Worm (Caenorhabditis elegans) whole organism, L4 larva: ENCODE measurements around the gene arrd-16.
A peak's percentile ranks its signal among the peaks of the same experiment; 100 is the strongest.

Experiments
- F44E2.7 ChIP-seq: fragments of 200-800 bp; sonication (Bioruptor generic); IDR thresholded peaks from 2 replicates; pipeline ENCODE4 v2.1.2; 2022; ENCODE audit warnings: missing genetic modification characterization, missing compliant biosample characterization
- R02D3.7 ChIP-seq: fragments of 150-350 bp; sonication (generic microtip); optimal IDR thresholded peaks from 3 replicates; lab custom pipeline; 2014; ENCODE audit warnings: missing biosample characterization, missing genetic modification characterization
- T20F7.1 ChIP-seq: fragments of 200-800 bp; sonication (Bioruptor generic); optimal IDR thresholded peaks from 2 replicates; lab custom pipeline; 2018; ENCODE audit warnings: mild to moderate bottlenecking, missing genetic modification characterization, missing compliant biosample characterization
- Y75B8A.6 ChIP-seq: fragments of 200-800 bp; sonication (Bioruptor generic); IDR thresholded peaks from 2 replicates; pipeline ENCODE4 v1.3.6; 2022; ENCODE audit warnings: missing genetic modification reagents, missing genetic modification characterization, missing compliant biosample characterization
- aha-1 ChIP-seq: fragments of 150-350 bp; peaks from one replicate; lab custom pipeline; 2014; ENCODE audit warnings: missing biosample characterization, missing genetic modification characterization
- ceh-32 ChIP-seq: sonication (generic microtip); optimal IDR thresholded peaks from 2 replicates; lab custom pipeline; 2016; ENCODE audit warnings: mild to moderate bottlenecking, missing genetic modification characterization, missing compliant biosample characterization; ENCODE audit not compliant: poor library complexity
- ces-1 ChIP-seq: fragments of 150-350 bp; sonication (generic microtip); optimal IDR thresholded peaks from 4 replicates; lab custom pipeline; 2014; ENCODE audit warnings: missing biosample characterization, missing genetic modification reagents, missing genetic modification characterization
- ctbp-1 ChIP-seq: fragments of 200-800 bp; sonication (Bioruptor generic); IDR thresholded peaks from 2 replicates; pipeline ENCODE4 v1.3.6; 2022; ENCODE audit warnings: missing genetic modification reagents, missing genetic modification characterization, missing compliant biosample characterization
- daf-12 ChIP-seq: fragments of 150-350 bp; optimal IDR thresholded peaks from 2 replicates; lab custom pipeline; 2014; ENCODE audit warnings: missing biosample characterization, missing genetic modification reagents, missing genetic modification characterization
- daf-16 ChIP-seq, 3 experiments: sonication (generic microtip); optimal IDR thresholded peaks; 2 replicates each; lab custom pipeline; 2016 to 2017; ENCODE audit warnings: missing genetic modification characterization in 3 of 3, missing genetic modification reagents in 3 of 3, mild to moderate bottlenecking in 2 of 3, missing compliant biosample characterization in 2 of 3, missing biosample characterization in 1 of 3, moderate library complexity in 1 of 3
- daf-19 ChIP-seq: fragments of 200-800 bp; sonication (Bioruptor generic); conservative IDR thresholded peaks from 2 replicates; pipeline ENCODE4 v1.3.6; 2022; ENCODE audit warnings: missing genetic modification characterization, missing compliant biosample characterization
- dmd-9 ChIP-seq: fragments of 200-800 bp; sonication (Bioruptor generic); IDR thresholded peaks from 2 replicates; pipeline ENCODE4 v1.3.6; 2022; ENCODE audit warnings: missing genetic modification reagents, missing genetic modification characterization, missing compliant biosample characterization
- duxl-1 ChIP-seq: sonication (generic microtip); optimal IDR thresholded peaks from 2 replicates; lab custom pipeline; 2016; ENCODE audit warnings: mild to moderate bottlenecking, missing genetic modification characterization, moderate library complexity, missing compliant biosample characterization; ENCODE audit not compliant: poor library complexity
- dve-1 ChIP-seq: sonication (generic microtip); optimal IDR thresholded peaks from 2 replicates; lab custom pipeline; 2017; ENCODE audit warnings: antibody characterized with exemption, mild to moderate bottlenecking, missing genetic modification characterization, missing compliant biosample characterization; ENCODE audit not compliant: insufficient read depth
- fkh-10 ChIP-seq: fragments of 150-350 bp; optimal IDR thresholded peaks from 2 replicates; lab custom pipeline; 2014; ENCODE audit warnings: missing biosample characterization, missing genetic modification reagents, missing genetic modification characterization
- jun-1 ChIP-seq: fragments of 150-350 bp; optimal IDR thresholded peaks from 2 replicates; lab custom pipeline; 2014; ENCODE audit warnings: missing biosample characterization, missing genetic modification reagents, missing genetic modification characterization
- lin-13 ChIP-seq: fragments of 150-350 bp; optimal IDR thresholded peaks from 2 replicates; lab custom pipeline; 2014; ENCODE audit warnings: missing biosample characterization, missing genetic modification reagents, missing genetic modification characterization
- lsy-2 ChIP-seq, 2 experiments: fragments of 150-350 bp in 1 of 2; sonication (generic microtip) in 1 of 2; optimal IDR thresholded peaks; 2 replicates each; lab custom pipeline; 2014 to 2017; ENCODE audit warnings: missing biosample characterization in 2 of 2, missing genetic modification characterization in 2 of 2
- madf-9 ChIP-seq: fragments of 200-800 bp; sonication (Bioruptor generic); conservative IDR thresholded peaks from 2 replicates; pipeline ENCODE4 v1.3.6; 2022; ENCODE audit warnings: missing genetic modification reagents, missing genetic modification characterization, missing compliant biosample characterization
- mes-2 ChIP-seq: sonication (generic microtip); optimal IDR thresholded peaks from 2 replicates; lab custom pipeline; 2016; ENCODE audit warnings: missing genotype, mild to moderate bottlenecking, missing genetic modification characterization, missing compliant biosample characterization; ENCODE audit not compliant: poor library complexity, severe bottlenecking
- nhr-111 ChIP-seq: fragments of 200-800 bp; sonication (Bioruptor generic); optimal IDR thresholded peaks from 2 replicates; lab custom pipeline; 2018; ENCODE audit warnings: mild to moderate bottlenecking, missing genetic modification characterization, missing compliant biosample characterization
- nhr-48 ChIP-seq: sonication (generic microtip); optimal IDR thresholded peaks from 2 replicates; lab custom pipeline; 2016; ENCODE audit warnings: mild to moderate bottlenecking, missing genetic modification characterization, missing compliant biosample characterization
- nhr-76 ChIP-seq: fragments of 150-350 bp; optimal IDR thresholded peaks from 2 replicates; lab custom pipeline; 2014; ENCODE audit warnings: missing biosample characterization, missing genetic modification characterization
- nhr-77 ChIP-seq: fragments of 150-350 bp; optimal IDR thresholded peaks from 2 replicates; lab custom pipeline; 2014; ENCODE audit warnings: missing biosample characterization, missing genetic modification characterization
- pqm-1 ChIP-seq: sonication (generic microtip); optimal IDR thresholded peaks from 2 replicates; lab custom pipeline; 2017; ENCODE audit warnings: missing biosample characterization, missing genetic modification characterization
- rbr-2 ChIP-seq: sonication (generic microtip); optimal IDR thresholded peaks from 2 replicates; lab custom pipeline; 2016; ENCODE audit warnings: missing genotype, missing genetic modification characterization, missing compliant biosample characterization
- set-16 ChIP-seq: fragments of 200-800 bp; sonication (Bioruptor generic); IDR thresholded peaks from 2 replicates; pipeline ENCODE4 v1.3.6; 2022; ENCODE audit warnings: missing genetic modification reagents, missing genetic modification characterization, missing compliant biosample characterization
- snpc-1.2 ChIP-seq: fragments of 200-800 bp; sonication (Bioruptor generic); IDR thresholded peaks from 2 replicates; pipeline ENCODE4 v1.3.6; 2022; ENCODE audit warnings: missing genetic modification reagents, missing genetic modification characterization, missing compliant biosample characterization
- snpc-4 ChIP-seq: fragments of 150-350 bp; optimal IDR thresholded peaks from 2 replicates; lab custom pipeline; 2014; ENCODE audit warnings: missing biosample characterization, missing genetic modification characterization
- spr-1 ChIP-seq: sonication (generic microtip); optimal IDR thresholded peaks from 2 replicates; lab custom pipeline; 2016; ENCODE audit warnings: mild to moderate bottlenecking, missing genetic modification characterization, missing compliant biosample characterization
- spr-3 ChIP-seq: fragments of 200-800 bp; sonication (Bioruptor generic); optimal IDR thresholded peaks from 2 replicates; lab custom pipeline; 2018; ENCODE audit warnings: mild to moderate bottlenecking, missing genetic modification characterization, missing compliant biosample characterization
- tag-97 ChIP-seq: fragments of 200-800 bp; sonication (Bioruptor generic); IDR thresholded peaks from 2 replicates; pipeline ENCODE4 v1.3.6; 2022; ENCODE audit warnings: missing genetic modification characterization, missing compliant biosample characterization
- unc-62 ChIP-seq, 3 experiments: fragments of 150-350 bp in 1 of 3; sonication (generic microtip); optimal IDR thresholded peaks in 2 of 3; peaks in 1 of 3; 1 replicate in 1 of 3; 2 replicates in 2 of 3; lab custom pipeline; 2014 to 2017; ENCODE audit warnings: missing biosample characterization in 3 of 3, missing genetic modification characterization in 3 of 3, missing genetic modification reagents in 3 of 3, missing genotype in 1 of 3
- zfp-2 ChIP-seq: sonication (generic microtip); optimal IDR thresholded peaks from 2 replicates; lab custom pipeline; 2016; ENCODE audit warnings: mild to moderate bottlenecking, missing genetic modification characterization, missing compliant biosample characterization
- zfp-3 ChIP-seq: fragments of 200-800 bp; sonication (Bioruptor generic); conservative IDR thresholded peaks from 2 replicates; pipeline ENCODE4 v1.3.6; 2022; ENCODE audit warnings: missing genetic modification reagents, missing genetic modification characterization, missing compliant biosample characterization
- zip-11 ChIP-seq: fragments of 200-800 bp; sonication (Bioruptor generic); IDR thresholded peaks from 2 replicates; pipeline ENCODE4 v1.3.6; 2022; ENCODE audit warnings: missing genetic modification characterization, missing compliant biosample characterization
- ztf-7 ChIP-seq: fragments of 150-350 bp; optimal IDR thresholded peaks from 2 replicates; lab custom pipeline; 2014; ENCODE audit warnings: missing biosample characterization, missing genetic modification characterization

The arrd-16 gene

ce11 chrIII:12484432-12484831, at the start of gene arrd-16:
TSS of gene arrd-16 (plus strand) at chrIII:12484732.
- TF ChIP-seq unc-62 (GFP tag; optimal IDR thresholded peaks at IDR 0.05 in 1 of 2; lab: Kevin White, UChicago) (peak in 1 of 2 experiments; percentile 12), unc-62 (tag; optimal IDR thresholded peaks at IDR 0.05; lab: Kevin White, UChicago) (no peak), madf-9 (GFP tag; lab: Robert Waterston, UW) (no peak), T20F7.1 (GFP tag; lab: Kevin White, UChicago) (no peak), dmd-9 (GFP tag; lab: Robert Waterston, UW) (no peak), zfp-2 (tag; lab: Kevin White, UChicago) (no peak), aha-1 (tag; lab: Kevin White, UChicago) (peak; percentile 52)
- TF ChIP-seq, all 104 proteins: peak for 2

ce11 chrIII:12436215-12436614, 48.3 kb upstream of the arrd-16 start, which contains the start of gene fbxa-218:
TSS of gene fbxa-218 (plus strand) at chrIII:12436515.
- TF ChIP-seq nhr-111 (GFP tag; lab: Kevin White, UChicago): no peak
- TF ChIP-seq tag-97 (GFP tag; lab: Robert Waterston, UW): no peak
- TF ChIP-seq ztf-7: no peak
- TF ChIP-seq mes-2 (tag; lab: Kevin White, UChicago): no peak
- TF ChIP-seq nhr-76: no peak
- no peak for TF ChIP-seq pqm-1 (tag; lab: Kevin White, UChicago)
- no peak for TF ChIP-seq Y75B8A.6 (GFP tag; lab: Robert Waterston, UW)
- TF ChIP-seq duxl-1 (tag; lab: Kevin White, UChicago): no peak
- TF ChIP-seq R02D3.7 (tag; lab: Kevin White, UChicago): no peak
- no peak for TF ChIP-seq F44E2.7
- TF ChIP-seq ces-1: no peak
- no peak for TF ChIP-seq lsy-2 (tag; optimal IDR thresholded peaks at IDR 0.05; lab: Kevin White, UChicago)
- TF ChIP-seq spr-1 (tag; lab: Kevin White, UChicago): no peak
- no peak for TF ChIP-seq ceh-32 (tag; lab: Kevin White, UChicago)
- no peak for TF ChIP-seq zip-11 (GFP tag; lab: Robert Waterston, UW)
- no peak for TF ChIP-seq snpc-1.2
- TF ChIP-seq ctbp-1 (GFP tag; lab: Robert Waterston, UW): no peak
- no peak for TF ChIP-seq zfp-3 (GFP tag; lab: Robert Waterston, UW)

- no peak for TF ChIP-seq daf-12 (tag; lab: Kevin White, UChicago)
- TF ChIP-seq aha-1 (tag; lab: Kevin White, UChicago): peak; percentile 95
Measured at ce11 chrIII:12437020-12437419, 47.5 kb upstream of the arrd-16 start.

ce11 chrIII:12439056-12439455, 45.5 kb upstream of the arrd-16 start:
- no peak for TF ChIP-seq R02D3.7 (tag; lab: Kevin White, UChicago)
- peak; percentile 81 for TF ChIP-seq set-16 (GFP tag; lab: Robert Waterston, UW)

ce11 chrIII:12443880-12444279, 40.7 kb upstream of the arrd-16 start:
- TF ChIP-seq zfp-3 (GFP tag; lab: Robert Waterston, UW) (no peak), daf-12 (tag; lab: Kevin White, UChicago) (no peak), spr-3 (GFP tag; lab: Kevin White, UChicago) (no peak), fkh-10 (no peak), rbr-2 (tag; lab: Kevin White, UChicago) (no peak), nhr-48 (tag; lab: Kevin White, UChicago) (no peak), daf-19 (no peak), daf-16 (GFP tag; optimal IDR thresholded peaks at IDR 0.05; lab: Kevin White, UChicago) (no peak), daf-16 (tag; optimal IDR thresholded peaks at IDR 0.05; lab: Kevin White, UChicago) (no peak), nhr-77 (tag; lab: Kevin White, UChicago) (no peak), dve-1 (tag; lab: Kevin White, UChicago) (no peak), lin-13 (GFP tag; lab: Kevin White, UChicago) (no peak), jun-1 (tag; lab: Kevin White, UChicago) (no peak), snpc-4 (no peak), F44E2.7 (no peak)
